Worm (Caenorhabditis elegans): ENCODE results near the gene Y43F8A.2.

- TF ChIP-seq pag-3 (tag; optimal IDR thresholded peaks at IDR 0.05; ENCODE audit: borderline replicate concordance) (no peak), ama-1 (optimal IDR thresholded peaks at IDR 0.05) (no peak)
Observed at ce11 chrV:19337333-19337732, 34.0 kb upstream of the Y43F8A.2 start.

Measured in whole organism, late embryonic.